Fruit fly (Drosophila melanogaster) whole organism, embryonic: ENCODE results near the gene EloB.

Experiments
- Asciz ChIP-seq: fragments of 200-800 bp; sonication (Bioruptor generic); optimal IDR thresholded peaks from 2 replicates; lab custom pipeline; 2017; ENCODE audit warnings: missing biosample characterization, mild to moderate bottlenecking, missing genetic modification characterization, missing genetic modification reagents
- CG10209 ChIP-seq: fragments of 200-800 bp; sonication (Bioruptor generic); optimal IDR thresholded peaks from 3 replicates; lab custom pipeline; 2017; ENCODE audit warnings: missing biosample characterization, mild to moderate bottlenecking, missing genetic modification characterization, missing genetic modification reagents
- CG10366 ChIP-seq: fragments of 200-800 bp; sonication (Bioruptor generic); IDR thresholded peaks from 2 replicates; pipeline ENCODE4 v1.3.6; 2022; ENCODE audit warnings: missing biosample characterization, missing genetic modification characterization
- CG11723 ChIP-seq: fragments of 200-800 bp; sonication (Bioruptor generic); optimal IDR thresholded peaks from 2 replicates; lab custom pipeline; 2017; ENCODE audit warnings: missing biosample characterization, mild to moderate bottlenecking, missing genetic modification characterization
- CG12155 ChIP-seq: fragments of 200-800 bp; sonication (Bioruptor generic); optimal IDR thresholded peaks from 3 replicates; lab custom pipeline; 2016; ENCODE audit warnings: missing biosample characterization, missing genetic modification characterization
- CG1603 ChIP-seq: fragments of 200-800 bp; sonication (Bioruptor generic); optimal IDR thresholded peaks from 2 replicates; lab custom pipeline; 2019; ENCODE audit warnings: missing biosample characterization, mild to moderate bottlenecking, missing genetic modification characterization, moderate library complexity
- CG16813 ChIP-seq: fragments of 200-800 bp; sonication (Bioruptor generic); IDR thresholded peaks from 3 replicates; pipeline ENCODE4 v1.3.6; 2022; ENCODE audit warnings: missing biosample characterization, missing genetic modification characterization; ENCODE audit not compliant: partially characterized antibody
- CG17186 ChIP-seq: fragments of 200-800 bp; sonication (Bioruptor generic); optimal IDR thresholded peaks from 3 replicates; lab custom pipeline; 2017; ENCODE audit warnings: missing biosample characterization, missing genetic modification reagents, missing genetic modification characterization
- CG17912 ChIP-seq: fragments of 200-800 bp; sonication (Bioruptor generic); optimal IDR thresholded peaks from 2 replicates; lab custom pipeline; 2018; ENCODE audit warnings: missing biosample characterization, mild to moderate bottlenecking, missing genetic modification characterization
- CG2129 ChIP-seq: fragments of 200-800 bp; sonication (Bioruptor generic); IDR thresholded peaks from 2 replicates; pipeline ENCODE4 v1.3.6; 2022; ENCODE audit warnings: missing biosample characterization, missing genetic modification characterization; ENCODE audit not compliant: partially characterized antibody
- CG2712 ChIP-seq: fragments of 200-800 bp; optimal IDR thresholded peaks from 3 replicates; lab custom pipeline; 2019; ENCODE audit warnings: missing biosample characterization, mild to moderate bottlenecking, missing genetic modification characterization, moderate library complexity
- CG34376 ChIP-seq: fragments of 200-800 bp; sonication (Bioruptor generic); optimal IDR thresholded peaks from 2 replicates; lab custom pipeline; 2018; ENCODE audit warnings: missing biosample characterization, mild to moderate bottlenecking, missing genetic modification characterization
- CG4328 ChIP-seq: fragments of 200-800 bp; sonication (Bioruptor generic); optimal IDR thresholded peaks from 3 replicates; lab custom pipeline; 2017; ENCODE audit warnings: missing biosample characterization, missing genetic modification reagents, missing genetic modification characterization
- CG4404 ChIP-seq: fragments of 200-800 bp; sonication (Bioruptor generic); IDR thresholded peaks from 2 replicates; pipeline ENCODE4 v1.3.6; 2022; ENCODE audit warnings: missing biosample characterization, missing genetic modification characterization
- CG6272 ChIP-seq: fragments of 200-800 bp; sonication (Bioruptor generic); IDR thresholded peaks from 2 replicates; pipeline ENCODE4 v1.3.6; 2022; ENCODE audit warnings: missing biosample characterization, missing genetic modification characterization
- CG7271 ChIP-seq: fragments of 200-800 bp; sonication (Bioruptor generic); optimal IDR thresholded peaks from 2 replicates; lab custom pipeline; 2018; ENCODE audit warnings: missing biosample characterization, mild to moderate bottlenecking, missing genetic modification characterization, moderate library complexity
- CG7987 ChIP-seq: fragments of 200-800 bp; sonication (Bioruptor generic); optimal IDR thresholded peaks from 2 replicates; lab custom pipeline; 2018; ENCODE audit warnings: missing biosample characterization, mild to moderate bottlenecking, missing genetic modification characterization, moderate library complexity
- CG8478 ChIP-seq: fragments of >200 bp; optimal IDR thresholded peaks from 2 replicates; lab custom pipeline; 2018
- CG8765 ChIP-seq: fragments of 200-800 bp; sonication (Bioruptor generic); IDR thresholded peaks from 2 replicates; pipeline ENCODE4 v1.3.6; 2022; ENCODE audit warnings: missing biosample characterization, missing genetic modification characterization
- Chrac-16 ChIP-seq: fragments of 200-800 bp; sonication (Bioruptor generic); optimal IDR thresholded peaks from 3 replicates; lab custom pipeline; 2016; ENCODE audit warnings: missing biosample characterization, missing genetic modification characterization
- D19B ChIP-seq: fragments of 200-800 bp; sonication (Bioruptor generic); optimal IDR thresholded peaks from 2 replicates; lab custom pipeline; 2017; ENCODE audit warnings: missing biosample characterization, mild to moderate bottlenecking, missing genetic modification characterization
- Doc3 ChIP-seq: fragments of 200-800 bp; sonication (Bioruptor generic); IDR thresholded peaks from 3 replicates; pipeline ENCODE4 v1.3.6; 2022; ENCODE audit warnings: missing biosample characterization, missing genetic modification characterization; ENCODE audit not compliant: partially characterized antibody
- E2f1 ChIP-seq: fragments of 200-800 bp; sonication (Bioruptor generic); IDR thresholded peaks from 2 replicates; pipeline ENCODE4 v1.3.6; 2022; ENCODE audit warnings: missing biosample characterization, missing genetic modification characterization
- Eip74EF ChIP-seq, 2 experiments: fragments of 200-800 bp in 1 of 2; fragments of >200 bp in 1 of 2; sonication (Bioruptor generic) in 1 of 2; optimal IDR thresholded peaks; 2 replicates each; lab custom pipeline; 2017 to 2019; ENCODE audit warnings: missing biosample characterization in 2 of 2, missing genetic modification characterization in 2 of 2, mild to moderate bottlenecking in 1 of 2, moderate library complexity in 1 of 2
- Lhr ChIP-seq: fragments of 200-800 bp; sonication (Bioruptor generic); optimal IDR thresholded peaks from 3 replicates; lab custom pipeline; 2017; ENCODE audit warnings: mild to moderate bottlenecking, missing biosample characterization, missing genetic modification reagents, missing genetic modification characterization
- MTF-1 ChIP-seq: fragments of 200-800 bp; sonication (Bioruptor generic); optimal IDR thresholded peaks from 2 replicates; lab custom pipeline; 2018; ENCODE audit warnings: missing biosample characterization, mild to moderate bottlenecking, missing genetic modification characterization, borderline replicate concordance
- Max ChIP-seq: fragments of 200-800 bp; sonication (Bioruptor generic); optimal IDR thresholded peaks from 2 replicates; lab custom pipeline; 2016; ENCODE audit warnings: missing biosample characterization, mild to moderate bottlenecking, missing genetic modification characterization
- Nf-YA ChIP-seq: fragments of 200-800 bp; sonication (Bioruptor generic); IDR thresholded peaks from 2 replicates; pipeline ENCODE4 v1.3.6; 2022; ENCODE audit warnings: missing biosample characterization, missing genetic modification characterization
- Sox100B ChIP-seq: fragments of 200-800 bp; sonication (Bioruptor generic); optimal IDR thresholded peaks from 3 replicates; lab custom pipeline; 2018; ENCODE audit warnings: missing biosample characterization, mild to moderate bottlenecking, missing genetic modification characterization
- Sry-δ ChIP-seq: fragments of 200-800 bp; sonication (Bioruptor generic); optimal IDR thresholded peaks from 2 replicates; lab custom pipeline; 2016; ENCODE audit warnings: missing biosample characterization, missing genetic modification characterization
- Tbp ChIP-seq: fragments of >200 bp; optimal IDR thresholded peaks from 2 replicates; lab custom pipeline; 2018; ENCODE audit warnings: missing biosample characterization, missing genetic modification characterization
- Vsx1 ChIP-seq: fragments of 200-800 bp; sonication (Bioruptor generic); optimal IDR thresholded peaks from 2 replicates; lab custom pipeline; 2017; ENCODE audit warnings: missing biosample characterization, mild to moderate bottlenecking, missing genetic modification characterization, missing genetic modification reagents
- ac ChIP-seq: fragments of 200-800 bp; sonication (Bioruptor generic); optimal IDR thresholded peaks from 3 replicates; lab custom pipeline; 2017; ENCODE audit warnings: missing biosample characterization, mild to moderate bottlenecking, missing genetic modification characterization
- al ChIP-seq: fragments of 200-800 bp; sonication (Bioruptor generic); IDR thresholded peaks from 2 replicates; pipeline ENCODE4 v1.3.6; 2022; ENCODE audit warnings: missing biosample characterization, missing genetic modification characterization
- aop ChIP-seq: fragments of 200-800 bp; sonication (Bioruptor generic); IDR thresholded peaks from 2 replicates; pipeline ENCODE4 v1.3.6; 2022; ENCODE audit warnings: missing biosample characterization, missing genetic modification characterization
- corto ChIP-seq: fragments of 200-800 bp; sonication (Bioruptor generic); optimal IDR thresholded peaks from 2 replicates; lab custom pipeline; 2016; ENCODE audit warnings: missing biosample characterization, mild to moderate bottlenecking, missing genetic modification characterization, moderate library complexity
- emc ChIP-seq: fragments of 200-800 bp; sonication (Bioruptor generic); optimal IDR thresholded peaks from 2 replicates; lab custom pipeline; 2016; ENCODE audit warnings: missing biosample characterization, missing genetic modification characterization
- ftz-f1 ChIP-seq: fragments of 200-800 bp; sonication (Bioruptor generic); optimal IDR thresholded peaks from 2 replicates; lab custom pipeline; 2016; ENCODE audit warnings: missing biosample characterization, missing genetic modification characterization
- gcm ChIP-seq: fragments of 200-800 bp; sonication (Bioruptor generic); optimal IDR thresholded peaks from 2 replicates; lab custom pipeline; 2019; ENCODE audit warnings: missing biosample characterization, mild to moderate bottlenecking, missing genetic modification characterization, moderate library complexity
- gcm2 ChIP-seq: fragments of 200-800 bp; sonication (Bioruptor generic); optimal IDR thresholded peaks from 2 replicates; lab custom pipeline; 2016; ENCODE audit warnings: missing biosample characterization, missing genetic modification characterization
- her ChIP-seq: fragments of 200-800 bp; sonication (Bioruptor generic); optimal IDR thresholded peaks from 2 replicates; lab custom pipeline; 2016; ENCODE audit warnings: missing biosample characterization, missing genetic modification characterization
- ind ChIP-seq: fragments of 200-800 bp; sonication (Bioruptor generic); optimal IDR thresholded peaks from 3 replicates; lab custom pipeline; 2016; ENCODE audit warnings: missing biosample characterization, missing genetic modification characterization
- jing ChIP-seq: fragments of 200-800 bp; sonication (Bioruptor generic); optimal IDR thresholded peaks from 2 replicates; lab custom pipeline; 2018; ENCODE audit warnings: missing biosample characterization, mild to moderate bottlenecking, missing genetic modification characterization
- kni ChIP-seq: fragments of 200-800 bp; sonication (Bioruptor generic); optimal IDR thresholded peaks from 3 replicates; lab custom pipeline; 2017; ENCODE audit warnings: mild to moderate bottlenecking, missing biosample characterization, missing genetic modification reagents, missing genetic modification characterization
- lov ChIP-seq, 2 experiments: fragments of 200-800 bp in 1 of 2; fragments of >200 bp in 1 of 2; sonication (Bioruptor generic) in 1 of 2; IDR thresholded peaks in 1 of 2; optimal IDR thresholded peaks in 1 of 2; 2 replicates in 1 of 2; 3 replicates in 1 of 2; pipeline versions ENCODE4 v1.3.6 to Lab custom; 2017 to 2022; ENCODE audit warnings: missing biosample characterization in 1 of 2, missing genetic modification characterization in 1 of 2
- luna ChIP-seq: fragments of 200-800 bp; sonication (Bioruptor generic); optimal IDR thresholded peaks from 2 replicates; lab custom pipeline; 2016; ENCODE audit warnings: missing biosample characterization, missing genetic modification characterization
- otp ChIP-seq: fragments of 200-800 bp; sonication (Bioruptor generic); IDR thresholded peaks from 3 replicates; pipeline ENCODE4, ENCODE4 v1.3.6; 2022; ENCODE audit warnings: missing biosample characterization, missing genetic modification characterization

Gene EloB

dm6 chr3R:20592517-20593462 is 13.1 kb upstream of the EloB start, which contains the start of the genes Pus1 and bon (continued):
- TF ChIP-seq aop (GFP tag; lab: Robert Waterston, UW) (no peak), Nf-YA (GFP tag; lab: Robert Waterston, UW) (0 out of 2 replicates have a peak, but pooled peaks have one; percentile 8), Max (GFP tag; lab: Kevin White, UChicago) (peak; percentile 38), CG10209 (GFP tag; lab: Kevin White, UChicago) (no peak), D19B (GFP tag; lab: Kevin White, UChicago) (no peak), CG17186 (GFP tag; lab: Kevin White, UChicago) (peak; percentile 64), her (GFP tag; lab: Kevin White, UChicago) (no peak), CG8765 (GFP tag; lab: Robert Waterston, UW) (no peak), E2f1 (GFP tag; lab: Robert Waterston, UW) (no peak), Chrac-16 (GFP tag; lab: Kevin White, UChicago) (peak; percentile 16), Doc3 (GFP tag; lab: Robert Waterston, UW) (no peak), otp (GFP tag; lab: Robert Waterston, UW) (peak; percentile 1; the same call in 1 of the 3 replicates), MTF-1 (GFP tag; lab: Kevin White, UChicago) (no peak), Sry-δ (peak; percentile 39), jing (no peak), ind (GFP tag; lab: Kevin White, UChicago) (peak; percentile 26), CG7987 (GFP tag; lab: Kevin White, UChicago) (peak; percentile 32), CG6272 (GFP tag; lab: Robert Waterston, UW) (no peak), Asciz (GFP tag; lab: Kevin White, UChicago) (no peak), CG7271 (tag; lab: Kevin White, UChicago) (no peak), gcm (GFP tag; lab: Kevin White, UChicago) (peak; percentile 30), Tbp (GFP tag; lab: Kevin White, UChicago) (no peak), Sox100B (GFP tag; lab: Kevin White, UChicago) (no peak), ftz-f1 (GFP tag; lab: Kevin White, UChicago) (peak; percentile 85), ac (GFP tag; lab: Kevin White, UChicago) (no peak), Lhr (GFP tag; lab: Kevin White, UChicago) (peak; percentile 51), Eip74EF (GFP tag; optimal IDR thresholded peaks at IDR 0.05; lab: Kevin White, UChicago) (no peak), emc (no peak), CG10366 (GFP tag; lab: Robert Waterston, UW) (no peak), CG34376 (peak; percentile 10), corto (GFP tag; lab: Kevin White, UChicago) (no peak), lov (optimal IDR thresholded peaks at IDR 0.05; lab: Kevin White, UChicago) (no peak), lov (GFP tag; IDR thresholded peaks at IDR 0.05; lab: Robert Waterston, UW) (no peak), CG1603 (tag; lab: Kevin White, UChicago) (peak; percentile 67), CG11723 (GFP tag; lab: Kevin White, UChicago) (no peak), CG16813 (GFP tag; lab: Robert Waterston, UW) (peak; percentile 14; the same call in 1 of the 3 replicates), kni (GFP tag; lab: Kevin White, UChicago) (peak; percentile 30), Vsx1 (GFP tag; lab: Kevin White, UChicago) (peak; percentile 51), luna (GFP tag; lab: Kevin White, UChicago) (no peak), CG2712 (tag; lab: Kevin White, UChicago) (peak; percentile 33), CG8478 (peak; percentile 65), CG4328 (GFP tag; lab: Kevin White, UChicago) (no peak), CG17912 (peak; percentile 28), CG4404 (GFP tag; lab: Robert Waterston, UW) (no peak), CG12155 (peak; percentile 52), gcm2 (no peak), CG2129 (GFP tag; lab: Robert Waterston, UW) (no peak), al (GFP tag; lab: Robert Waterston, UW) (no peak)
